Worm (Caenorhabditis elegans): ENCODE measurements around the gene srh-276.

DNA sequence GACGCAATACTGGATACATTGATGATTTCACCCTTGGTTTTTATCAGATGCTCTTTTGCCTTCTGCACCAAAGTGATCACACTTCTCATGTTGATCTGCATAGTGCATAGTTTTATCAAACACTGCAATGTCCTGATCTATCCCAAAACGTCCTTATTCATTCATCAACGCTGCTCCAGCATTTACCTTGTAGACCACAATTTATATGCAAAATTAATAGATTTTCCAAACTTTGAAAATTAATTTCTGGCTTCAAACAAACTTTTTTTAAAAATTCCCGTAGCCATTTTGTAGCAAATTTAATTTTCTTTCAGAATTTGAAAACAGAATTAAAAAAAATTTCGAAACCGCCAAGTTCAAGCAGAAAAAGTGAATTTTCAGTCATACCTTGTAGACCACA, 44.6 kb upstream of the srh-276 start, which contains the start of gene C06B8.3:
- TF ChIP-seq tab-1 (GFP tag; IDR thresholded peaks at IDR 0.05) = no peak
- no peak for TF ChIP-seq ref-1 (GFP tag; conservative IDR thresholded peaks at IDR 0.05)
- no peak for TF ChIP-seq med-1 (GFP tag; optimal IDR thresholded peaks at IDR 0.05; ENCODE audit: insufficient read depth)
- no peak for TF ChIP-seq cog-1 (tag; optimal IDR thresholded peaks at IDR 0.05)
- TF ChIP-seq klf-2 (GFP tag; conservative IDR thresholded peaks at IDR 0.05) = no peak
- no peak for TF ChIP-seq flt-1 (GFP tag; IDR thresholded peaks at IDR 0.05)
- no peak for TF ChIP-seq ztf-23 (GFP tag; IDR thresholded peaks at IDR 0.05)

All from whole organism, midembryonic.